Fruit fly (Drosophila melanogaster) whole organism, embryonic: ENCODE results near the gene CG32440.

Experiments used
- Adf1 ChIP-seq: fragments of 200-800 bp; sonication (Bioruptor generic); IDR thresholded peaks from 2 replicates; pipeline ENCODE4 v1.3.6; 2022; ENCODE audit warnings: missing biosample characterization, missing genetic modification characterization
- CG10147 ChIP-seq: fragments of 200-800 bp; sonication (Bioruptor generic); optimal IDR thresholded peaks from 2 replicates; lab custom pipeline; 2019; ENCODE audit warnings: missing biosample characterization, mild to moderate bottlenecking, missing genetic modification characterization, moderate library complexity
- CG12391 ChIP-seq: fragments of 200-800 bp; sonication (Bioruptor generic); optimal IDR thresholded peaks from 3 replicates; lab custom pipeline; 2018; ENCODE audit warnings: missing biosample characterization, mild to moderate bottlenecking, missing genetic modification characterization, moderate library complexity
- CG13123 ChIP-seq: fragments of 200-800 bp; sonication (Bioruptor generic); optimal IDR thresholded peaks from 2 replicates; lab custom pipeline; 2016; ENCODE audit warnings: missing biosample characterization, missing genetic modification characterization
- CG13894 ChIP-seq: fragments of 200-800 bp; sonication (Bioruptor generic); optimal IDR thresholded peaks from 3 replicates; lab custom pipeline; 2018; ENCODE audit warnings: missing biosample characterization, mild to moderate bottlenecking, missing genetic modification characterization, moderate library complexity
- CG14050 ChIP-seq: fragments of 200-800 bp; sonication (Bioruptor generic); IDR thresholded peaks from 3 replicates; pipeline ENCODE4 v1.3.6; 2022; ENCODE audit warnings: missing biosample characterization, missing genetic modification characterization
- CG14667 ChIP-seq: fragments of 200-800 bp; sonication (Bioruptor generic); IDR thresholded peaks from 2 replicates; pipeline ENCODE4 v1.3.6; 2022; ENCODE audit warnings: missing biosample characterization, missing genetic modification characterization
- CG15696 ChIP-seq: fragments of 200-800 bp; sonication (Bioruptor generic); optimal IDR thresholded peaks from 2 replicates; lab custom pipeline; 2019; ENCODE audit warnings: missing biosample characterization, mild to moderate bottlenecking, missing genetic modification characterization, moderate library complexity
- CG17361 ChIP-seq: fragments of 200-800 bp; sonication (Bioruptor generic); IDR thresholded peaks from 3 replicates; pipeline ENCODE4 v1.3.6; 2022; ENCODE audit warnings: missing biosample characterization, missing genetic modification characterization
- CG17802 ChIP-seq: fragments of 200-800 bp; sonication (Bioruptor generic); optimal IDR thresholded peaks from 2 replicates; lab custom pipeline; 2018; ENCODE audit warnings: missing biosample characterization, mild to moderate bottlenecking, missing genetic modification characterization, moderate library complexity
- CG18599 ChIP-seq: fragments of 200-800 bp; sonication (Bioruptor generic); optimal IDR thresholded peaks from 3 replicates; lab custom pipeline; 2017; ENCODE audit warnings: missing biosample characterization, missing genetic modification characterization, mild to moderate bottlenecking, moderate library complexity, missing genetic modification reagents
- CG3407 ChIP-seq: fragments of 200-800 bp; sonication (Bioruptor generic); optimal IDR thresholded peaks from 2 replicates; lab custom pipeline; 2018; ENCODE audit warnings: missing biosample characterization, mild to moderate bottlenecking, missing genetic modification characterization
- CG6654 ChIP-seq: fragments of 200-800 bp; sonication (Bioruptor generic); optimal IDR thresholded peaks from 2 replicates; lab custom pipeline; 2017; ENCODE audit warnings: missing biosample characterization, mild to moderate bottlenecking, missing genetic modification characterization
- CG6791 ChIP-seq: fragments of 200-800 bp; sonication (Bioruptor generic); IDR thresholded peaks from 3 replicates; pipeline ENCODE4 v1.3.6; 2022; ENCODE audit warnings: missing biosample characterization, missing genetic modification characterization; ENCODE audit not compliant: partially characterized antibody
- CG6813 ChIP-seq: fragments of 200-800 bp; sonication (Bioruptor generic); optimal IDR thresholded peaks from 2 replicates; lab custom pipeline; 2017; ENCODE audit warnings: missing biosample characterization, missing genetic modification characterization, mild to moderate bottlenecking, moderate library complexity, missing genetic modification reagents
- CG8388 ChIP-seq: fragments of 200-800 bp; sonication (Bioruptor generic); optimal IDR thresholded peaks from 2 replicates; lab custom pipeline; 2019; ENCODE audit warnings: missing biosample characterization, mild to moderate bottlenecking, missing genetic modification characterization, moderate library complexity
- HHEX ChIP-seq: fragments of 200-800 bp; sonication (Bioruptor generic); optimal IDR thresholded peaks from 3 replicates; lab custom pipeline; 2017; ENCODE audit warnings: missing biosample characterization, mild to moderate bottlenecking, missing genetic modification characterization, missing genetic modification reagents
- HLH54F ChIP-seq: fragments of 200-800 bp; sonication (Bioruptor generic); optimal IDR thresholded peaks from 3 replicates; lab custom pipeline; 2016; ENCODE audit warnings: missing biosample characterization, missing genetic modification characterization
- Hsf ChIP-seq: fragments of 200-800 bp; sonication (Bioruptor generic); optimal IDR thresholded peaks from 3 replicates; lab custom pipeline; 2016; ENCODE audit warnings: missing biosample characterization, missing genetic modification characterization
- Lpt ChIP-seq: fragments of >200 bp; optimal IDR thresholded peaks from 2 replicates; lab custom pipeline; 2018; ENCODE audit warnings: missing biosample characterization, missing genetic modification characterization
- MTF-1 ChIP-seq: fragments of 200-800 bp; sonication (Bioruptor generic); optimal IDR thresholded peaks from 2 replicates; lab custom pipeline; 2018; ENCODE audit warnings: missing biosample characterization, mild to moderate bottlenecking, missing genetic modification characterization, borderline replicate concordance
- Max ChIP-seq: fragments of 200-800 bp; sonication (Bioruptor generic); optimal IDR thresholded peaks from 2 replicates; lab custom pipeline; 2016; ENCODE audit warnings: missing biosample characterization, mild to moderate bottlenecking, missing genetic modification characterization
- Meics ChIP-seq: fragments of 200-800 bp; sonication (Bioruptor generic); optimal IDR thresholded peaks from 2 replicates; lab custom pipeline; 2017; ENCODE audit warnings: missing biosample characterization, mild to moderate bottlenecking, missing genetic modification characterization
- Mrtf ChIP-seq: fragments of 200-800 bp; sonication (Bioruptor generic); IDR thresholded peaks from 3 replicates; pipeline ENCODE4 v1.3.6; 2022; ENCODE audit warnings: missing biosample characterization, missing genetic modification characterization
- Nf-YA ChIP-seq: fragments of 200-800 bp; sonication (Bioruptor generic); IDR thresholded peaks from 2 replicates; pipeline ENCODE4 v1.3.6; 2022; ENCODE audit warnings: missing biosample characterization, missing genetic modification characterization
- NfI ChIP-seq: fragments of 200-800 bp; sonication (Bioruptor generic); optimal IDR thresholded peaks from 3 replicates; lab custom pipeline; 2018; ENCODE audit warnings: missing biosample characterization, mild to moderate bottlenecking, missing genetic modification characterization, moderate library complexity
- Usf ChIP-seq: fragments of 200-800 bp; sonication (Bioruptor generic); optimal IDR thresholded peaks from 2 replicates; lab custom pipeline; 2017; ENCODE audit warnings: missing genotype, missing biosample characterization, missing genetic modification characterization
- bcd ChIP-seq: fragments of 200-800 bp; sonication (Bioruptor generic); optimal IDR thresholded peaks from 2 replicates; lab custom pipeline; 2017; ENCODE audit warnings: missing biosample characterization, mild to moderate bottlenecking, missing genetic modification characterization
- chn ChIP-seq: fragments of 200-800 bp; sonication (Bioruptor generic); optimal IDR thresholded peaks from 2 replicates; lab custom pipeline; 2016; ENCODE audit warnings: missing biosample characterization, missing genetic modification characterization
- ci ChIP-seq: fragments of 200-800 bp; sonication (Bioruptor generic); IDR thresholded peaks from 3 replicates; pipeline ENCODE4 v1.3.6; 2022; ENCODE audit warnings: missing biosample characterization, missing genetic modification characterization
- fd3F ChIP-seq: fragments of 200-800 bp; sonication (Bioruptor generic); optimal IDR thresholded peaks from 2 replicates; lab custom pipeline; 2018; ENCODE audit warnings: missing biosample characterization, mild to moderate bottlenecking, missing genetic modification characterization, moderate library complexity
- hbn ChIP-seq: fragments of 200-800 bp; sonication (Bioruptor generic); IDR thresholded peaks from 2 replicates; pipeline ENCODE4 v1.3.6; 2022; ENCODE audit warnings: missing biosample characterization, missing genetic modification characterization; ENCODE audit not compliant: partially characterized antibody
- ken ChIP-seq: fragments of 200-800 bp; sonication (Bioruptor generic); IDR thresholded peaks from 3 replicates; pipeline ENCODE4 v1.3.6; 2022; ENCODE audit warnings: missing biosample characterization, missing genetic modification characterization
- lilli ChIP-seq: fragments of 200-800 bp; sonication (Bioruptor generic); optimal IDR thresholded peaks from 3 replicates; lab custom pipeline; 2016; ENCODE audit warnings: missing biosample characterization, missing genetic modification characterization
- odd ChIP-seq: fragments of 200-800 bp; sonication (Bioruptor generic); optimal IDR thresholded peaks from 2 replicates; lab custom pipeline; 2017; ENCODE audit warnings: missing biosample characterization, mild to moderate bottlenecking, missing genetic modification characterization
- pho ChIP-seq: fragments of 200-800 bp; sonication (Bioruptor generic); optimal IDR thresholded peaks from 2 replicates; lab custom pipeline; 2016; ENCODE audit warnings: missing biosample characterization, missing genetic modification characterization
- psq ChIP-seq: fragments of 200-800 bp; sonication (Bioruptor generic); optimal IDR thresholded peaks from 2 replicates; lab custom pipeline; 2017; ENCODE audit warnings: missing biosample characterization, missing genetic modification characterization
- row ChIP-seq: fragments of 200-800 bp; sonication (Bioruptor generic); IDR thresholded peaks from 3 replicates; pipeline ENCODE4 v1.3.6; 2022; ENCODE audit warnings: missing biosample characterization, missing genetic modification characterization
- seq ChIP-seq: fragments of 200-800 bp; sonication (Bioruptor generic); IDR thresholded peaks from 2 replicates; pipeline ENCODE4 v1.3.6; 2022; ENCODE audit warnings: missing biosample characterization, missing genetic modification characterization
- slp2 ChIP-seq: fragments of 200-800 bp; sonication (Bioruptor generic); optimal IDR thresholded peaks from 2 replicates; lab custom pipeline; 2016; ENCODE audit warnings: missing biosample characterization, missing genetic modification characterization
- sna ChIP-seq: fragments of 200-800 bp; sonication (Bioruptor generic); IDR thresholded peaks from 2 replicates; pipeline ENCODE4 v1.3.6; 2022; ENCODE audit warnings: missing biosample characterization, missing genetic modification characterization; ENCODE audit not compliant: partially characterized antibody
- stwl ChIP-seq: fragments of 200-800 bp; sonication (Bioruptor generic); optimal IDR thresholded peaks from 3 replicates; lab custom pipeline; 2018; ENCODE audit warnings: missing biosample characterization, mild to moderate bottlenecking, missing genetic modification characterization, moderate library complexity
- sug ChIP-seq: fragments of 200-800 bp; optimal IDR thresholded peaks from 2 replicates; lab custom pipeline; 2019; ENCODE audit warnings: missing biosample characterization, mild to moderate bottlenecking, missing genetic modification characterization, moderate library complexity
- tin ChIP-seq: fragments of 200-800 bp; sonication (Bioruptor generic); optimal IDR thresholded peaks from 3 replicates; lab custom pipeline; 2016; ENCODE audit warnings: missing biosample characterization, missing genetic modification characterization
- toy ChIP-seq: fragments of 200-800 bp; sonication (Bioruptor generic); IDR thresholded peaks from 2 replicates; pipeline ENCODE4 v1.3.6; 2022; ENCODE audit warnings: missing biosample characterization, missing genetic modification characterization
- wdn ChIP-seq: fragments of 200-800 bp; sonication (Bioruptor generic); IDR thresholded peaks from 2 replicates; pipeline ENCODE4 v1.3.6; 2022; ENCODE audit warnings: missing biosample characterization, missing genetic modification characterization

CG32440 gene

dm6 chr3L:21321807-21322503 lies 38.0 kb upstream of the CG32440 start (continued):
- TF ChIP-seq sna (GFP tag; lab: Robert Waterston, UW) (no peak), CG8388 (GFP tag; lab: Kevin White, UChicago) (no peak), Adf1 (no peak; the same call in 1 of the 2 replicates), Lpt (GFP tag; lab: Kevin White, UChicago) (no peak), row (GFP tag; lab: Robert Waterston, UW) (peak; percentile 48; the same call in 2 of the 3 replicates), Nf-YA (GFP tag; lab: Robert Waterston, UW) (no peak), CG13894 (tag; lab: Kevin White, UChicago) (peak; percentile 59), CG17802 (no peak), ci (no peak), MTF-1 (GFP tag; lab: Kevin White, UChicago) (no peak), CG6813 (GFP tag; lab: Kevin White, UChicago) (peak; percentile 43), seq (GFP tag; lab: Robert Waterston, UW) (0 out of 2 replicates have a peak, but pooled peaks have one; percentile 11), Mrtf (GFP tag; lab: Robert Waterston, UW) (no peak), tin (GFP tag; lab: Kevin White, UChicago) (no peak), CG12391 (tag; lab: Kevin White, UChicago) (peak; percentile 43), fd3F (GFP tag; lab: Kevin White, UChicago) (peak; percentile 28), CG6791 (GFP tag; lab: Robert Waterston, UW) (no peak), CG17361 (GFP tag; lab: Robert Waterston, UW) (no peak), slp2 (GFP tag; lab: Kevin White, UChicago) (no peak), pho (GFP tag; lab: Kevin White, UChicago) (peak; percentile 28), CG14667 (GFP tag; lab: Robert Waterston, UW) (no peak), HLH54F (GFP tag; lab: Kevin White, UChicago) (peak; percentile 7), CG3407 (GFP tag; lab: Kevin White, UChicago) (no peak), CG14050 (GFP tag; lab: Robert Waterston, UW) (no peak), NfI (GFP tag; lab: Kevin White, UChicago) (peak; percentile 57), CG15696 (tag; lab: Kevin White, UChicago) (no peak), Hsf (peak; percentile 0), odd (GFP tag; lab: Kevin White, UChicago) (no peak), hbn (GFP tag; lab: Robert Waterston, UW) (no peak), CG10147 (GFP tag; lab: Kevin White, UChicago) (peak; percentile 27), CG18599 (GFP tag; lab: Kevin White, UChicago) (peak; percentile 82), stwl (tag; lab: Kevin White, UChicago) (no peak), psq (GFP tag; lab: Kevin White, UChicago) (no peak), HHEX (GFP tag; lab: Kevin White, UChicago) (peak; percentile 36), Usf (GFP tag; lab: Kevin White, UChicago) (no peak), sug (tag; lab: Kevin White, UChicago) (peak; percentile 41), lilli (peak; percentile 37), Max (GFP tag; lab: Kevin White, UChicago) (no peak), toy (GFP tag; lab: Robert Waterston, UW) (no peak), bcd (GFP tag; lab: Kevin White, UChicago) (no peak), chn (GFP tag; lab: Kevin White, UChicago) (no peak), CG13123 (GFP tag; lab: Kevin White, UChicago) (no peak), ken (GFP tag; lab: Robert Waterston, UW) (no peak), wdn (no peak), CG6654 (GFP tag; lab: Kevin White, UChicago) (no peak), Meics (GFP tag; lab: Kevin White, UChicago) (peak; percentile 69)
